Fruit fly (Drosophila melanogaster): ENCODE data around the gene CG10903.

The CG10903 gene

dm6 chr3R:8032923-8033478, 2.8 kb downstream of the CG10903 start, which contains the start of the genes CG11035 and unc-45 (continued):
- TF ChIP-seq chinmo (GFP tag; IDR thresholded peaks at IDR 0.05; ENCODE audit: partially characterized antibody) (0 out of 4 replicates have a peak, but pooled peaks have one; percentile 75), CG1603 (tag; optimal IDR thresholded peaks at IDR 0.05) (no peak), CG34422 (GFP tag; IDR thresholded peaks at IDR 0.05) (peak; percentile 42; the same call in 1 of the 3 replicates), pita (GFP tag; optimal IDR thresholded peaks at IDR 0.05) (no peak), ranshi (GFP tag; IDR thresholded peaks at IDR 0.05) (no peak), jigr1 (GFP tag; IDR thresholded peaks at IDR 0.05) (no peak), CG9932 (GFP tag; IDR thresholded peaks at IDR 0.05) (peak; percentile 54; the same call in 1 of the 2 replicates), bcd (GFP tag; optimal IDR thresholded peaks at IDR 0.05) (peak; percentile 25), onecut (GFP tag; IDR thresholded peaks at IDR 0.05) (no peak), jing (GFP tag; optimal IDR thresholded peaks at IDR 0.05) (no peak), sob (GFP tag; IDR thresholded peaks at IDR 0.05) (peak; percentile 65), Hr51 (GFP tag; optimal IDR thresholded peaks at IDR 0.05) (peak in 1 of 2 experiments; percentile 19), oc (tag; optimal IDR thresholded peaks at IDR 0.05) (no peak), CG1647 (GFP tag; optimal IDR thresholded peaks at IDR 0.05) (no peak), CG30020 (tag; optimal IDR thresholded peaks at IDR 0.05) (peak; percentile 33), ab (GFP tag; optimal IDR thresholded peaks at IDR 0.05) (no peak), CG6854 (GFP tag; optimal IDR thresholded peaks at IDR 0.05) (no peak), fru (optimal IDR thresholded peaks at IDR 0.05) (no peak), Bdp1 (GFP tag; optimal IDR thresholded peaks at IDR 0.05) (no peak), sens (GFP tag) (peak; percentile 87), amos (GFP tag; IDR thresholded peaks at IDR 0.05; ENCODE audit: partially characterized antibody) (peak; percentile 77), Six4 (GFP tag; optimal IDR thresholded peaks at IDR 0.05) (peak; percentile 30), Doc2 (GFP tag; IDR thresholded peaks at IDR 0.05) (no peak), so (GFP tag; IDR thresholded peaks at IDR 0.05) (no peak), Ptx1 (GFP tag; IDR thresholded peaks at IDR 0.05) (peak; percentile 59), ken (GFP tag; IDR thresholded peaks at IDR 0.05) (no peak), Scr (GFP tag; IDR thresholded peaks at IDR 0.05; ENCODE audit: partially characterized antibody) (peak; percentile 81), CG13775 (GFP tag; optimal IDR thresholded peaks at IDR 0.05) (peak; percentile 40), CG1602 (GFP tag; optimal IDR thresholded peaks at IDR 0.05) (peak; percentile 10), caup (GFP tag; optimal IDR thresholded peaks at IDR 0.05; ENCODE audit: severe bottlenecking) (no peak), chn (GFP tag; optimal IDR thresholded peaks at IDR 0.05) (no peak), MTF-1 (GFP tag; optimal IDR thresholded peaks at IDR 0.05; ENCODE audit: borderline replicate concordance) (no peak), CG16815 (GFP tag; optimal IDR thresholded peaks at IDR 0.05) (no peak), Atf-2 (GFP tag; optimal IDR thresholded peaks at IDR 0.05) (no peak), Ssrp (tag; optimal IDR thresholded peaks at IDR 0.05) (no peak), Hr78 (GFP tag; optimal IDR thresholded peaks at IDR 0.05) (peak in 1 of 2 experiments; percentile 86), CG32532 (GFP tag; IDR thresholded peaks at IDR 0.05) (peak; percentile 55), C15 (GFP tag; IDR thresholded peaks at IDR 0.05) (no peak), Lhr (GFP tag; optimal IDR thresholded peaks at IDR 0.05) (peak; percentile 35), Antp (GFP tag; optimal IDR thresholded peaks at IDR 0.05) (no peak), CG3281 (GFP tag; optimal IDR thresholded peaks at IDR 0.05) (no peak), CG14050 (GFP tag; IDR thresholded peaks at IDR 0.05) (no peak), ewg (GFP tag; optimal IDR thresholded peaks at IDR 0.05) (no peak), CG13296 (GFP tag; optimal IDR thresholded peaks at IDR 0.05) (peak; percentile 37), CG12155 (GFP tag; optimal IDR thresholded peaks at IDR 0.05) (no peak)
